Fruit fly (Drosophila melanogaster) whole organism, adult: ENCODE data around the gene CG10237.

Experiments
- CG11617 ChIP-seq: fragments of 200-800 bp; sonication (Bioruptor generic); optimal IDR thresholded peaks from 2 replicates; lab custom pipeline; 2017; ENCODE audit warnings: mild to moderate bottlenecking, missing biosample characterization, missing genetic modification reagents, missing genetic modification characterization
- CG12768 ChIP-seq: fragments of 200-800 bp; sonication (Bioruptor generic); optimal IDR thresholded peaks from 2 replicates; lab custom pipeline; 2017; ENCODE audit warnings: missing biosample characterization, missing genetic modification characterization, mild to moderate bottlenecking, moderate library complexity, missing genetic modification reagents
- CG14711 ChIP-seq: fragments of 200-800 bp; sonication (Bioruptor generic); optimal IDR thresholded peaks from 2 replicates; lab custom pipeline; 2018; ENCODE audit warnings: missing biosample characterization, mild to moderate bottlenecking, missing genetic modification characterization, moderate library complexity
- CG1620 ChIP-seq: fragments of 200-800 bp; sonication (Bioruptor generic); optimal IDR thresholded peaks from 2 replicates; lab custom pipeline; 2016; ENCODE audit warnings: missing biosample characterization, missing genetic modification characterization
- CG33017 ChIP-seq: fragments of 200-800 bp; sonication (Bioruptor generic); optimal IDR thresholded peaks from 2 replicates; lab custom pipeline; 2018; ENCODE audit warnings: missing biosample characterization, mild to moderate bottlenecking, missing genetic modification characterization, moderate library complexity
- CG5204 ChIP-seq: fragments of 200-800 bp; sonication (Bioruptor generic); optimal IDR thresholded peaks from 2 replicates; lab custom pipeline; 2016; ENCODE audit warnings: missing biosample characterization, missing genetic modification characterization
- CG7045 ChIP-seq: fragments of 200-800 bp; sonication (Bioruptor generic); optimal IDR thresholded peaks from 2 replicates; lab custom pipeline; 2017; ENCODE audit warnings: missing biosample characterization, mild to moderate bottlenecking, missing genetic modification characterization
- CG7101 ChIP-seq: fragments of 200-800 bp; sonication (Bioruptor generic); optimal IDR thresholded peaks from 2 replicates; lab custom pipeline; 2018; ENCODE audit warnings: missing biosample characterization, mild to moderate bottlenecking, missing genetic modification characterization, moderate library complexity
- Clk ChIP-seq: fragments of 200-800 bp; sonication (Bioruptor generic); optimal IDR thresholded peaks from 2 replicates; lab custom pipeline; 2017; ENCODE audit warnings: missing biosample characterization, missing genetic modification characterization
- Crg-1 ChIP-seq: fragments of 200-800 bp; sonication (Bioruptor generic); optimal IDR thresholded peaks from 2 replicates; lab custom pipeline; 2016; ENCODE audit warnings: missing biosample characterization, missing genetic modification characterization
- Hr96 ChIP-seq: fragments of 200-800 bp; sonication (Bioruptor generic); optimal IDR thresholded peaks from 2 replicates; lab custom pipeline; 2016; ENCODE audit warnings: missing biosample characterization, missing genetic modification characterization
- Mnt ChIP-seq: fragments of 200-800 bp; sonication (Bioruptor generic); optimal IDR thresholded peaks from 2 replicates; lab custom pipeline; 2016; ENCODE audit warnings: missing biosample characterization, mild to moderate bottlenecking, missing genetic modification characterization
- bab1 ChIP-seq: fragments of 200-800 bp; sonication (Bioruptor generic); optimal IDR thresholded peaks from 3 replicates; lab custom pipeline; 2019; ENCODE audit warnings: missing biosample characterization, mild to moderate bottlenecking, missing genetic modification characterization, moderate library complexity
- cic ChIP-seq: fragments of 200-800 bp; sonication (Bioruptor generic); optimal IDR thresholded peaks from 2 replicates; lab custom pipeline; 2017; ENCODE audit warnings: missing biosample characterization, mild to moderate bottlenecking, missing genetic modification characterization, moderate library complexity
- cnc ChIP-seq, 2 experiments: fragments of >200 bp; optimal IDR thresholded peaks; 2 replicates each; lab custom pipeline; 2017
- kay ChIP-seq: fragments of 200-800 bp; sonication (Bioruptor generic); peaks from one replicate; lab custom pipeline; 2016; ENCODE audit warnings: missing biosample characterization, missing genetic modification characterization, borderline replicate concordance
- ovo ChIP-seq: fragments of 200-800 bp; sonication (Bioruptor generic); optimal IDR thresholded peaks from 2 replicates; lab custom pipeline; 2016; ENCODE audit warnings: missing biosample characterization, missing genetic modification characterization
- pad ChIP-seq: fragments of 200-800 bp; sonication (Bioruptor generic); optimal IDR thresholded peaks from 3 replicates; lab custom pipeline; 2017; ENCODE audit warnings: missing biosample characterization, missing genetic modification characterization, mild to moderate bottlenecking, moderate library complexity, missing genetic modification reagents
- tj ChIP-seq: fragments of 200-800 bp; sonication (Bioruptor generic); optimal IDR thresholded peaks from 3 replicates; lab custom pipeline; 2017; ENCODE audit warnings: missing biosample characterization, mild to moderate bottlenecking, missing genetic modification characterization, moderate library complexity
- toe ChIP-seq: fragments of 200-800 bp; sonication (Bioruptor generic); optimal IDR thresholded peaks from 2 replicates; lab custom pipeline; 2016; ENCODE audit warnings: missing biosample characterization, missing genetic modification characterization

CG10237 gene

dm6 chr2L:19401914-19402313, 40.6 kb downstream of the CG10237 start:
- TF ChIP-seq kay (no peak), CG11617 (GFP tag; lab: Kevin White, UChicago) (no peak), CG7101 (tag; lab: Kevin White, UChicago) (no peak), cnc (optimal IDR thresholded peaks at IDR 0.05; lab: Kevin White, UChicago) (no peak), bab1 (GFP tag; lab: Kevin White, UChicago) (no peak), CG33017 (tag; lab: Kevin White, UChicago) (no peak), ovo (GFP tag; lab: Kevin White, UChicago) (no peak), Clk (no peak), CG5204 (no peak), Hr96 (GFP tag; lab: Kevin White, UChicago) (no peak), CG14711 (tag; lab: Kevin White, UChicago) (no peak), pad (GFP tag; lab: Kevin White, UChicago) (no peak), CG7045 (no peak), Crg-1 (GFP tag; lab: Kevin White, UChicago) (no peak), CG12768 (GFP tag; lab: Kevin White, UChicago) (no peak), Mnt (GFP tag; lab: Kevin White, UChicago) (no peak), toe (GFP tag; lab: Kevin White, UChicago) (no peak), tj (GFP tag; lab: Kevin White, UChicago) (no peak), CG1620 (GFP tag; lab: Kevin White, UChicago) (no peak), cic (GFP tag; lab: Kevin White, UChicago) (no peak)

- TF ChIP-seq kay: peak; percentile 15
- TF ChIP-seq CG7045: peak; percentile 71
- TF ChIP-seq CG12768 (GFP tag; lab: Kevin White, UChicago): peak; percentile 88
- TF ChIP-seq CG33017 (tag; lab: Kevin White, UChicago): peak; percentile 57
- TF ChIP-seq cnc (optimal IDR thresholded peaks at IDR 0.05; lab: Kevin White, UChicago): no peak
- peak; percentile 64 for TF ChIP-seq cic (GFP tag; lab: Kevin White, UChicago)
- peak; percentile 20 for TF ChIP-seq ovo (GFP tag; lab: Kevin White, UChicago)
- peak; percentile 62 for TF ChIP-seq tj (GFP tag; lab: Kevin White, UChicago)
- peak; percentile 49 for TF ChIP-seq toe (GFP tag; lab: Kevin White, UChicago)
- TF ChIP-seq bab1 (GFP tag; lab: Kevin White, UChicago): no peak
- no peak for TF ChIP-seq Mnt (GFP tag; lab: Kevin White, UChicago)
- peak; percentile 41 for TF ChIP-seq CG5204
- TF ChIP-seq CG1620 (GFP tag; lab: Kevin White, UChicago): no peak
- TF ChIP-seq CG11617 (GFP tag; lab: Kevin White, UChicago): peak; percentile 86
- TF ChIP-seq Clk: no peak
- peak; percentile 65 for TF ChIP-seq CG14711 (tag; lab: Kevin White, UChicago)
- peak; percentile 41 for TF ChIP-seq Crg-1 (GFP tag; lab: Kevin White, UChicago)
- TF ChIP-seq Hr96 (GFP tag; lab: Kevin White, UChicago): peak; percentile 26
- peak; percentile 74 for TF ChIP-seq CG7101 (tag; lab: Kevin White, UChicago)
- peak; percentile 95 for TF ChIP-seq pad (GFP tag; lab: Kevin White, UChicago)
Measured at dm6 chr2L:19398317-19399234, 44.0 kb downstream of the CG10237 start, which contains the start of gene CG17544. Gene CG17544 (minus strand): TSS chr2L:19398493.

DNA sequence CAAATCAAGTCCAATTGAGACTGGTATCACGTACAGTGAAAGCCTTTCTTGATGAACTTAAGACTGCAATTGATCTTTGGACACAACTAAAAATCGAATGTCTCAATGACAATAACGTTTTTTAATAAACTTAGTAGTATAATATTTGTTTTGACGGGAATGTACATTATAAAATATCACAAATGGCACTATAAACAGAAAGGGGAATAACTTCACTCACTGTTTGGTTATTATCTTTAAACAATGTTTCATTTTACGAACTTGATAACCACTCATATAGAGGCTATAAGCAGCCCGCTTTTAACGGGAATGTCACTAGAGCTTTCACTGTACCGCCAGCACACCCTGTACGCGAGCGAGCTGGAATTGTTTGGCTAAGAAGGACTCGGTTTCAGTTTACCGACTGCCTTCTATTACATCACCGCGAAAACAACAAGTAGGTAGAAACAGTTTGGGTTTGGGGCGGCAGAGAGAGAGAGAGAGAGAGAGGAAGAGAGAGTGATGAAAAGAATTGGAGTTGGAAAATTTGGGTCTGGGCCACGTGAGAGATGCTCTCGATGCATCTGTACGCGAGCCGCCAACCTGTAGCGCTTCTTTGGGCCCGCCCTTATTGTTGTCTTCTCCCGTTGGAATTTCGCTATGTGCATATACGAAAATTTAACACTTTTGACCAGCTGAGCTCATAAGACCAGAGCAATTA, 44.8 kb downstream of the CG10237 start:
- TF ChIP-seq ovo (GFP tag; lab: Kevin White, UChicago) (no peak), CG1620 (GFP tag; lab: Kevin White, UChicago) (no peak), CG33017 (tag; lab: Kevin White, UChicago) (peak; percentile 29), pad (GFP tag; lab: Kevin White, UChicago) (no peak), Mnt (GFP tag; lab: Kevin White, UChicago) (no peak), CG12768 (GFP tag; lab: Kevin White, UChicago) (peak; percentile 68), CG11617 (GFP tag; lab: Kevin White, UChicago) (peak; percentile 42), cic (GFP tag; lab: Kevin White, UChicago) (peak; percentile 2), Crg-1 (GFP tag; lab: Kevin White, UChicago) (no peak), kay (no peak), bab1 (GFP tag; lab: Kevin White, UChicago) (no peak), CG5204 (peak; percentile 40), CG7101 (tag; lab: Kevin White, UChicago) (peak; percentile 48), tj (GFP tag; lab: Kevin White, UChicago) (no peak), CG14711 (tag; lab: Kevin White, UChicago) (no peak), CG7045 (peak; percentile 23), toe (GFP tag; lab: Kevin White, UChicago) (peak; percentile 53), cnc (optimal IDR thresholded peaks at IDR 0.05; lab: Kevin White, UChicago) (no peak), Clk (peak; percentile 21), Hr96 (GFP tag; lab: Kevin White, UChicago) (peak; percentile 43)

DNA sequence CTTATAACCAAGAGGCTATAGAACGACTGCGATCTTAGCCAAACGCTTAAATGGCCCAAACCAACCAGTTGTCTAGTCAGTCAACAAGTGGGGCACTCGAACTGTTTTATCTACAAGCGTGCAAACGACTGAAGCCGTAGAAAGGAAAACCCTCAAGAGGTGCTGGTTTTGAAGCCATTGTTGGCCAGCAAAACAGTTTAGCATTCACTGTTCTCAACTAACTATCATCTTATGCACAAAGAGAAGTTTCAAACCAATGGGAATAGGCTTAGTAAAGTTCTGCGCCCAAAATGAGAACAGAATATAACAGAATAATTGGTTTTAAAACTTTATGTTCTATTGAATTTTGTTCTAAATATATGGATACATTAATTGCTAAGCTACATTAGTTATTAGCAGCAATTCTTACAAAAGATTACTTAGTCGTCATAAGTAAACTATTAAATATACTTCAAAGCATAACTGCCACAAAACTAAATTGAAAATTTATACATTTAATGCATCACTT, 48.8 kb downstream of the CG10237 start, which contains the start of gene CG31798:
Gene CG31798, plus strand, starts transcription at position 458 of the 508 bp plus-strand sequence.
- TF ChIP-seq CG5204 (no peak), Mnt (GFP tag; lab: Kevin White, UChicago) (no peak), CG1620 (GFP tag; lab: Kevin White, UChicago) (no peak), toe (GFP tag; lab: Kevin White, UChicago) (no peak), CG7045 (no peak), CG12768 (GFP tag; lab: Kevin White, UChicago) (no peak), Hr96 (GFP tag; lab: Kevin White, UChicago) (no peak), ovo (GFP tag; lab: Kevin White, UChicago) (no peak), pad (GFP tag; lab: Kevin White, UChicago) (no peak), cic (GFP tag; lab: Kevin White, UChicago) (no peak), CG33017 (tag; lab: Kevin White, UChicago) (no peak), CG7101 (tag; lab: Kevin White, UChicago) (no peak)
